Worm (Caenorhabditis elegans): ENCODE data around the gene R74.2.

Gene R74.2

ce11 chrIII:4223668-4224127 lies 35.7 kb downstream of the R74.2 start (continued):
- TF ChIP-seq nhr-102 (tag; optimal IDR thresholded peaks at IDR 0.05) (peak; percentile 4), daf-16 (GFP tag; optimal IDR thresholded peaks at IDR 0.05) (peak; percentile 13 to 73), daf-16 (tag; optimal IDR thresholded peaks at IDR 0.05) (peak; percentile 76), T26A8.4 (GFP tag; IDR thresholded peaks at IDR 0.05) (peak; percentile 57), fkh-10 (GFP tag; optimal IDR thresholded peaks at IDR 0.05) (peak; percentile 72), dpl-1 (GFP tag; optimal IDR thresholded peaks at IDR 0.05) (peak; percentile 64), Y75B8A.6 (GFP tag; IDR thresholded peaks at IDR 0.05) (no peak), nhr-237 (tag; optimal IDR thresholded peaks at IDR 0.05) (no peak), nhr-10 (tag; optimal IDR thresholded peaks at IDR 0.05) (peak; percentile 83), daf-8 (GFP tag; IDR thresholded peaks at IDR 0.05) (no peak), nhr-41 (GFP tag; IDR thresholded peaks at IDR 0.05) (no peak), hmg-1.1 (GFP tag; IDR thresholded peaks at IDR 0.05) (peak; percentile 86), ctbp-1 (GFP tag; IDR thresholded peaks at IDR 0.05) (peak; percentile 90), mdl-1 (tag; optimal IDR thresholded peaks at IDR 0.05) (peak; percentile 43 to 95), daf-12 (tag; optimal IDR thresholded peaks at IDR 0.05) (no peak), madf-9 (GFP tag; conservative IDR thresholded peaks at IDR 0.05) (peak; percentile 43; the same call in 1 of the 2 replicates), ztf-7 (tag; optimal IDR thresholded peaks at IDR 0.05) (peak; percentile 39), lsy-2 (tag; optimal IDR thresholded peaks at IDR 0.05) (peak; percentile 84 to 90), hlh-30 (tag; optimal IDR thresholded peaks at IDR 0.05; ENCODE audit: insufficient read depth) (peak; percentile 91), ceh-82 (tag; optimal IDR thresholded peaks at IDR 0.05) (no peak), T20F7.1 (GFP tag; optimal IDR thresholded peaks at IDR 0.05) (peak; percentile 76), mxl-3 (GFP tag; optimal IDR thresholded peaks at IDR 0.05) (peak; percentile 80), nhr-25 (tag; optimal IDR thresholded peaks at IDR 0.05; ENCODE audit: borderline replicate concordance, insufficient read depth) (peak; percentile 49), rbr-2 (tag; optimal IDR thresholded peaks at IDR 0.05) (peak; percentile 89), set-16 (GFP tag; IDR thresholded peaks at IDR 0.05) (peak; percentile 60), duxl-1 (tag; optimal IDR thresholded peaks at IDR 0.05; ENCODE audit: poor library complexity) (no peak), spr-1 (tag; optimal IDR thresholded peaks at IDR 0.05) (peak; percentile 36), unc-62 (GFP tag; optimal IDR thresholded peaks at IDR 0.05 in 1 of 2) (peak in 1 of 2 experiments; percentile 99), unc-62 (tag; optimal IDR thresholded peaks at IDR 0.05) (no peak), php-3 (GFP tag; IDR thresholded peaks at IDR 0.05) (0 out of 2 replicates have a peak, but pooled peaks have one; percentile 15), attf-4 (tag; optimal IDR thresholded peaks at IDR 0.05) (no peak), mdt-29 (GFP tag; IDR thresholded peaks at IDR 0.05) (no peak), lir-3 (tag; optimal IDR thresholded peaks at IDR 0.05) (no peak), dmd-6 (GFP tag; IDR thresholded peaks at IDR 0.05) (peak; percentile 89), ceh-20 (GFP tag; IDR thresholded peaks at IDR 0.05) (peak; percentile 91), vab-7 (GFP tag; IDR thresholded peaks at IDR 0.05) (no peak), nhr-48 (tag; optimal IDR thresholded peaks at IDR 0.05) (peak; percentile 64), hif-1 (tag; optimal IDR thresholded peaks at IDR 0.05) (peak in 1 of 2 experiments; percentile 87), nhr-28 (tag; optimal IDR thresholded peaks at IDR 0.05) (peak; percentile 91), jun-1 (tag; optimal IDR thresholded peaks at IDR 0.05) (peak; percentile 56), egl-43 (GFP tag; IDR thresholded peaks at IDR 0.05) (peak; percentile 72), dmd-9 (GFP tag; IDR thresholded peaks at IDR 0.05) (0 out of 2 replicates have a peak, but pooled peaks have one; percentile 45), dve-1 (tag; optimal IDR thresholded peaks at IDR 0.05; ENCODE audit: insufficient read depth) (peak; percentile 90), saeg-2 (GFP tag; IDR thresholded peaks at IDR 0.05) (no peak), mes-2 (tag; optimal IDR thresholded peaks at IDR 0.05; ENCODE audit: poor library complexity, severe bottlenecking) (peak; percentile 80), mep-1 (tag; optimal IDR thresholded peaks at IDR 0.05) (peak; percentile 93), F37D6.2 (tag; optimal IDR thresholded peaks at IDR 0.05) (peak; percentile 65), ces-1 (GFP tag; optimal IDR thresholded peaks at IDR 0.05) (peak; percentile 57), hlh-11 (tag; optimal IDR thresholded peaks at IDR 0.05) (peak; percentile 94), lin-13 (GFP tag; optimal IDR thresholded peaks at IDR 0.05) (peak; percentile 45)
